Worm (Caenorhabditis elegans): ENCODE data around the gene hch-1.

hch-1 gene

DNA sequence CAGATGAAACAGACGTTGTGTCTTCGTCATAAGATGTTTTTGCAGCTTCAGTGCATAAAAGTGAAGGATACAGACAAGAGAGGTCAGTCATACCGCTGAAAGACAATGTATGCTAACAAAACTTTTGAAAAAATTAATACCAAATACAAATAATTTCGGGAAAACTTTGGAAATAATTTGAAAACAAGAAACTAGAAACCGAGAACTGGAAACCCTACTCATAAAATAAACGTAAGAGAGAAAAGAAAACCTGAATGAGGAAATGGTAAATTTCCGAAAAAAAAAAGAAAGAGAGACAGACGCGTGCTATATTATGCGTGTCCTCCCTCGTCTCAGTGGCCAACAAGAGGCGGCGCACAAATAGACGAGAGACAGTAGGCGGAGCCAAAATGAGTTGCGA, 6.9 kb downstream of the hch-1 start, which contains the start of gene sox-3:
Gene sox-3 (minus strand): TSS at position 101 of the 400 bp plus-strand sequence.
- TF ChIP-seq lin-32 (GFP tag; optimal IDR thresholded peaks at IDR 0.05) (no peak), ces-1 (GFP tag; optimal IDR thresholded peaks at IDR 0.05) (peak; percentile 3)

DNA sequence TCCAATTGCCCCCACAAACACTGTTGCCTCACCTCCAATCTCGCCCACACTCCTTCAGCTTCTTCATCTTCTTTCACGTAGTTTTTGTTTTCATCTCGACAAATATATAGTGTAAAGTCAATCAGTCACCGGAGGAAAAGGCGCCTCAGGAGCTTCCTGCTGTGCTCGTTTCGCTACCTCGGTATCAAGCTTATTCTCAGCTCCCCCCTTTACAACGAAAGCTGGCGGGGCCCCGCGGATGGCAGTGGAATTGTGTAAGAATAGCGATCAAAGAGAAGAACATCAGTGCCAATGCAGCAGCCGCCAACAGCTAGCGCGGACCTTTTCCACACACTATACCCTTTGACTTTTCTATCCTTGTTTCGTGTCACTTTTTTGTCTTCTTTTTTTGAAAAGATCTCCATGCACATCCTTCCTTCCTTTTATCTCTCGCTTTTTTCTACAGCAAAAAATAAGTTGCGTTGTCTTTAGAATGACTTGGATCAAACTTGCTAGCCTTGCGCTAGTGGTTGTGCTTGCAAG, 15.3 kb downstream of the hch-1 start, which contains the start of gene csq-1:
Gene csq-1 (plus strand): TSS at position 472 of the 522 bp plus-strand sequence.
- TF ChIP-seq unc-120 (tag; optimal IDR thresholded peaks at IDR 0.05; ENCODE audit: poor library complexity, severe bottlenecking) (peak; percentile 66), unc-62 (GFP tag; optimal IDR thresholded peaks at IDR 0.05) (peak; percentile 53), hlh-1 (tag; optimal IDR thresholded peaks at IDR 0.05) (peak; percentile 69), cnd-1 (tag; optimal IDR thresholded peaks at IDR 0.05) (no peak), ceh-39 (tag; optimal IDR thresholded peaks at IDR 0.05) (no peak), sem-2 (GFP tag; optimal IDR thresholded peaks at IDR 0.05) (no peak)

DNA sequence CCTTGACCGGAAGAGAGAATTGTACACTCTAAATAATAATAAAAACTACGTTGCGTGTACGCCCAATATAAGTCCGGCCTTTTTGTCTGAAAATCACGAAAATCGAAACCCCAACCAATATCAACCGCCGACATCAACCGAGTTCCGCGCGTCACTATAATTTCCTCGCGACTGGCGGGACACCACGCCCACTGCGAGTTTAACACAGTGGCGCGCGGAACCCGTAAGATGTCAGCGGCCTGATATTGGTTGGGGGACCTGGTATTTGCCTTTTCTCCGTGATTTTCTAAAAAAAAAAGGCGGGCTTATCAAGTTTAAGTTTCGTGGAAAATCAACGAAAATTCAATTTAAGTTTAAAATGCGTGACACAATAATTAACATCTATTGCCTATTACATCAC, 19.3 kb downstream of the hch-1 start:
- TF ChIP-seq nhr-28 (tag; optimal IDR thresholded peaks at IDR 0.05) (no peak), nhr-2 (tag; optimal IDR thresholded peaks at IDR 0.05) (no peak), sem-2 (GFP tag; optimal IDR thresholded peaks at IDR 0.05) (no peak), cnd-1 (tag; optimal IDR thresholded peaks at IDR 0.05) (no peak), mls-2 (tag; optimal IDR thresholded peaks at IDR 0.05) (no peak), drap-1 (GFP tag; optimal IDR thresholded peaks at IDR 0.05) (no peak), lin-13 (tag; optimal IDR thresholded peaks at IDR 0.05) (no peak), elt-1 (tag; optimal IDR thresholded peaks at IDR 0.05; ENCODE audit: borderline replicate concordance, insufficient read depth) (no peak), nhr-12 (tag; optimal IDR thresholded peaks at IDR 0.05) (no peak)

DNA sequence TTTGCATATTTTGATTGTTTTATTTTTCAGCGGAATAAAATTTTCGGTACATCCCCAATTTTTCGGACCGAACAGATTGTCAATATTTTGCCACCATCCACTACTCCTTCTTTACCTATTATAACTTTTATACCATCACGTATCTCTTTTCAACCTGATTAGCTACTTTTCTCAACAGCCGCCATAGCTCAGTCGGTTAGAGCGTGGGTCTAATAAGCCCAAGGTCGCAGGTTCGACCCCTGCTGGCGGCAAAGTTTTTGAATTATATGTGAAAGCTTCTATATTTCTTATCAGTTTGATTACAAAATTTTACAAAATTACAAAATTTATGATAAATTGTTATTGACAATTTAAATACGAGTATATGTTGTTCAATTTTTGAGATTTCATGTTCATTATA, 20.8 kb downstream of the hch-1 start:
- TF ChIP-seq hlh-1 (tag; optimal IDR thresholded peaks at IDR 0.05) (no peak), ztf-11 (tag; optimal IDR thresholded peaks at IDR 0.05) (no peak), drap-1 (GFP tag; optimal IDR thresholded peaks at IDR 0.05) (no peak), M03D4.4 (tag; optimal IDR thresholded peaks at IDR 0.05) (no peak), lsy-2 (tag; optimal IDR thresholded peaks at IDR 0.05) (no peak), nhr-12 (tag; optimal IDR thresholded peaks at IDR 0.05) (no peak), sem-2 (GFP tag; optimal IDR thresholded peaks at IDR 0.05) (no peak), bed-3 (GFP tag; optimal IDR thresholded peaks at IDR 0.05) (no peak), pha-4 (tag; optimal IDR thresholded peaks at IDR 0.05) (no peak), ces-1 (GFP tag; optimal IDR thresholded peaks at IDR 0.05) (no peak), nhr-237 (tag; optimal IDR thresholded peaks at IDR 0.05) (no peak), nhr-28 (tag; optimal IDR thresholded peaks at IDR 0.05) (no peak), lin-13 (tag; optimal IDR thresholded peaks at IDR 0.05) (no peak), tbx-8 (GFP tag; optimal IDR thresholded peaks at IDR 0.05) (no peak), elt-3 (tag; optimal IDR thresholded peaks at IDR 0.05) (no peak), blmp-1 (tag; optimal IDR thresholded peaks at IDR 0.05) (no peak)

DNA sequence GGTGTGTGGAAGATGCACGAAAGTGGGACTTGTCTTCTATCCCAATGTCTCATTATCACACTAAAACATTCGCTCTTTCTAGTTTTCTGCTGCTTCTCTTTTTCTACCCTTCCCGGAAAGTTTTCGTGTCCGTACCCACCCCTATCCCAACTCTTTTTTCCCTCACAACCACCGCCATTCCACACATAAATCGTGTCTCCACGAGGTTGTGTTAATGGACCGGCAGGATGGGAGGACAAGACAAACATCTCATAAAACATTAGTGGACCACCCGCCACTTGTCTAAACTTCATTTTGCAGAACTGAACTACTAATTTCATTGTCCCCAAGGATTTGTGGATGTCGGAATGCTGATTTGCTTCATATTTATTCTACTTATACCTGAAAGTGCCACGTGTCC, 25.7 kb downstream of the hch-1 start, which contains the start of gene slt-1:
Gene slt-1 (plus strand): TSS at position 301 of the 400 bp plus-strand sequence.
- peak; percentile 32 for TF ChIP-seq unc-120 (tag; optimal IDR thresholded peaks at IDR 0.05; ENCODE audit: poor library complexity, severe bottlenecking)
- no peak for TF ChIP-seq elt-1 (tag; optimal IDR thresholded peaks at IDR 0.05; ENCODE audit: borderline replicate concordance, insufficient read depth)
- TF ChIP-seq M03D4.4 (tag; optimal IDR thresholded peaks at IDR 0.05): no peak
- no peak for TF ChIP-seq unc-39 (tag; optimal IDR thresholded peaks at IDR 0.05)

DNA sequence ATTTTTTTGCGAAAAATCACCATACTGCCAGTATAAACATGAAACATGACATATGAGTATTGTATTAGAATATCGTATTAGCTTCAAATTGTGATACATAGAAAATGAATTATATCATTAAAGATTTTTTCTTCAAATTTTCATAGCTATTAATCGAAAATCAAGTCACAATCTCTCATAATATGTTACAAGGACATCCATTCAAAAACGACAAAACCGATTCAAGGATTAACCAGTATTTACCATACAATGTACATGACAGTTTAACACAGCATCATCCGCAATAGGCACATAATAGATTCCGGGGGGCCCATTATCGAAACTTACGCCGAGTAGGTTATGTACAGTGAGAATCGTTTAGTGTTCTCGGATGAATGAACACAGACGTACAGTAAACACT, 28.5 kb downstream of the hch-1 start:
- TF ChIP-seq cnd-1 (tag; optimal IDR thresholded peaks at IDR 0.05) (no peak), nhr-28 (tag; optimal IDR thresholded peaks at IDR 0.05) (no peak), nhr-76 (tag; optimal IDR thresholded peaks at IDR 0.05) (no peak), unc-62 (GFP tag; optimal IDR thresholded peaks at IDR 0.05) (no peak), unc-120 (tag; optimal IDR thresholded peaks at IDR 0.05; ENCODE audit: poor library complexity, severe bottlenecking) (no peak), lin-13 (tag; optimal IDR thresholded peaks at IDR 0.05) (no peak), mls-2 (tag; optimal IDR thresholded peaks at IDR 0.05) (no peak), sem-2 (GFP tag; optimal IDR thresholded peaks at IDR 0.05) (no peak), ztf-11 (tag; optimal IDR thresholded peaks at IDR 0.05) (no peak), ham-2 (GFP tag; optimal IDR thresholded peaks at IDR 0.05) (no peak), elt-3 (tag; optimal IDR thresholded peaks at IDR 0.05) (no peak), hlh-1 (tag; optimal IDR thresholded peaks at IDR 0.05) (no peak), zip-8 (tag; optimal IDR thresholded peaks at IDR 0.05) (no peak), bed-3 (GFP tag; optimal IDR thresholded peaks at IDR 0.05) (no peak), ceh-43 (GFP tag; optimal IDR thresholded peaks at IDR 0.05) (no peak), nhr-12 (tag; optimal IDR thresholded peaks at IDR 0.05) (no peak)

Data from whole organism, mixed stage, embryonic.